Fruit fly (Drosophila melanogaster): ENCODE results near the gene CG11672.

CG11672 gene

dm6 chr3R:8324016-8324415, 33.6 kb upstream of the CG11672 start, which contains the start of gene CG7443:
Gene CG7443, plus strand, starts transcription at chr3R:8324316.
- TF ChIP-seq kay (GFP tag; ENCODE audit: borderline replicate concordance) (no peak), tj (GFP tag; optimal IDR thresholded peaks at IDR 0.05) (no peak), CG7101 (tag; optimal IDR thresholded peaks at IDR 0.05) (no peak), cic (GFP tag; optimal IDR thresholded peaks at IDR 0.05) (no peak), pad (GFP tag; optimal IDR thresholded peaks at IDR 0.05) (no peak), Mnt (GFP tag; optimal IDR thresholded peaks at IDR 0.05) (no peak), CG7045 (GFP tag; optimal IDR thresholded peaks at IDR 0.05) (no peak), CG14711 (tag; optimal IDR thresholded peaks at IDR 0.05) (no peak), toe (GFP tag; optimal IDR thresholded peaks at IDR 0.05) (no peak), CG5204 (GFP tag; optimal IDR thresholded peaks at IDR 0.05) (no peak), bab1 (GFP tag; optimal IDR thresholded peaks at IDR 0.05) (no peak), CG12768 (GFP tag; optimal IDR thresholded peaks at IDR 0.05) (no peak), Crg-1 (GFP tag; optimal IDR thresholded peaks at IDR 0.05) (no peak), CG33017 (tag; optimal IDR thresholded peaks at IDR 0.05) (no peak), CG1620 (GFP tag; optimal IDR thresholded peaks at IDR 0.05) (no peak), Clk (GFP tag; optimal IDR thresholded peaks at IDR 0.05) (no peak), cnc (optimal IDR thresholded peaks at IDR 0.05) (no peak), ovo (GFP tag; optimal IDR thresholded peaks at IDR 0.05) (no peak), Hr96 (GFP tag; optimal IDR thresholded peaks at IDR 0.05) (no peak)

dm6 chr3R:8321447-8321846, 31.1 kb upstream of the CG11672 start, which contains the start of gene Or85a:
Gene Or85a, plus strand, starts transcription at chr3R:8321747.
- TF ChIP-seq CG33017 (tag; optimal IDR thresholded peaks at IDR 0.05) (no peak), pad (GFP tag; optimal IDR thresholded peaks at IDR 0.05) (no peak), Hr96 (GFP tag; optimal IDR thresholded peaks at IDR 0.05) (no peak), toe (GFP tag; optimal IDR thresholded peaks at IDR 0.05) (no peak), tj (GFP tag; optimal IDR thresholded peaks at IDR 0.05) (no peak), CG12768 (GFP tag; optimal IDR thresholded peaks at IDR 0.05) (no peak), bab1 (GFP tag; optimal IDR thresholded peaks at IDR 0.05) (no peak), Mnt (GFP tag; optimal IDR thresholded peaks at IDR 0.05) (no peak), CG11617 (GFP tag; optimal IDR thresholded peaks at IDR 0.05) (no peak), ovo (GFP tag; optimal IDR thresholded peaks at IDR 0.05) (no peak), CG1620 (GFP tag; optimal IDR thresholded peaks at IDR 0.05) (no peak), CG14711 (tag; optimal IDR thresholded peaks at IDR 0.05) (no peak), CG7045 (GFP tag; optimal IDR thresholded peaks at IDR 0.05) (no peak), Clk (GFP tag; optimal IDR thresholded peaks at IDR 0.05) (no peak), CG7101 (tag; optimal IDR thresholded peaks at IDR 0.05) (no peak), Crg-1 (GFP tag; optimal IDR thresholded peaks at IDR 0.05) (no peak)

- TF ChIP-seq toe (GFP tag; optimal IDR thresholded peaks at IDR 0.05) (no peak), CG14711 (tag; optimal IDR thresholded peaks at IDR 0.05) (peak; percentile 29), Hr96 (GFP tag; optimal IDR thresholded peaks at IDR 0.05) (no peak), CG7101 (tag; optimal IDR thresholded peaks at IDR 0.05) (peak; percentile 27), bab1 (GFP tag; optimal IDR thresholded peaks at IDR 0.05) (no peak), CG5204 (GFP tag; optimal IDR thresholded peaks at IDR 0.05) (no peak), Crg-1 (GFP tag; optimal IDR thresholded peaks at IDR 0.05) (no peak), CG7045 (GFP tag; optimal IDR thresholded peaks at IDR 0.05) (peak; percentile 6), ovo (GFP tag; optimal IDR thresholded peaks at IDR 0.05) (no peak), CG33017 (tag; optimal IDR thresholded peaks at IDR 0.05) (peak; percentile 60), cic (GFP tag; optimal IDR thresholded peaks at IDR 0.05) (peak; percentile 37)
Observed at dm6 chr3R:8317709-8318335, 27.4 kb upstream of the CG11672 start.

- TF ChIP-seq ovo (GFP tag; optimal IDR thresholded peaks at IDR 0.05): no peak
- no peak for TF ChIP-seq CG7101 (tag; optimal IDR thresholded peaks at IDR 0.05)
Observed at dm6 chr3R:8317215-8317614, 26.8 kb upstream of the CG11672 start, which contains the start of gene Ctr1B. Gene Ctr1B, plus strand, starts transcription at chr3R:8317612.

dm6 chr3R:8316344-8317105, 26.1 kb upstream of the CG11672 start, which contains the start of gene Coq2:
Gene Coq2, minus strand, starts transcription at chr3R:8316543.
- no peak for TF ChIP-seq CG5204 (GFP tag; optimal IDR thresholded peaks at IDR 0.05)
- TF ChIP-seq CG1620 (GFP tag; optimal IDR thresholded peaks at IDR 0.05): no peak
- TF ChIP-seq CG33017 (tag; optimal IDR thresholded peaks at IDR 0.05): no peak
- no peak for TF ChIP-seq Hr96 (GFP tag; optimal IDR thresholded peaks at IDR 0.05)
- TF ChIP-seq CG7101 (tag; optimal IDR thresholded peaks at IDR 0.05): no peak
- TF ChIP-seq kay (GFP tag; ENCODE audit: borderline replicate concordance): no peak
- no peak for TF ChIP-seq cic (GFP tag; optimal IDR thresholded peaks at IDR 0.05)
- no peak for TF ChIP-seq Clk (GFP tag; optimal IDR thresholded peaks at IDR 0.05)
- TF ChIP-seq Mnt (GFP tag; optimal IDR thresholded peaks at IDR 0.05): no peak
- TF ChIP-seq CG7045 (GFP tag; optimal IDR thresholded peaks at IDR 0.05): no peak
- TF ChIP-seq Crg-1 (GFP tag; optimal IDR thresholded peaks at IDR 0.05): no peak
- TF ChIP-seq pad (GFP tag; optimal IDR thresholded peaks at IDR 0.05): peak; percentile 99
- no peak for TF ChIP-seq CG12768 (GFP tag; optimal IDR thresholded peaks at IDR 0.05)
- TF ChIP-seq toe (GFP tag; optimal IDR thresholded peaks at IDR 0.05): no peak
- TF ChIP-seq cnc (optimal IDR thresholded peaks at IDR 0.05): no peak
- TF ChIP-seq tj (GFP tag; optimal IDR thresholded peaks at IDR 0.05): peak; percentile 21
- peak; percentile 28 for TF ChIP-seq ovo (GFP tag; optimal IDR thresholded peaks at IDR 0.05)
- peak; percentile 61 for TF ChIP-seq bab1 (GFP tag; optimal IDR thresholded peaks at IDR 0.05)
- no peak for TF ChIP-seq CG14711 (tag; optimal IDR thresholded peaks at IDR 0.05)
- TF ChIP-seq CG11617 (GFP tag; optimal IDR thresholded peaks at IDR 0.05): no peak

- TF ChIP-seq Mnt (GFP tag; optimal IDR thresholded peaks at IDR 0.05) (peak; percentile 17), kay (GFP tag; ENCODE audit: borderline replicate concordance) (no peak), bab1 (GFP tag; optimal IDR thresholded peaks at IDR 0.05) (peak; percentile 57), Crg-1 (GFP tag; optimal IDR thresholded peaks at IDR 0.05) (no peak), CG14711 (tag; optimal IDR thresholded peaks at IDR 0.05) (peak; percentile 72), tj (GFP tag; optimal IDR thresholded peaks at IDR 0.05) (no peak), ovo (GFP tag; optimal IDR thresholded peaks at IDR 0.05) (no peak)
Observed at dm6 chr3R:8313038-8313437, 22.7 kb upstream of the CG11672 start, which contains the start of gene CG7483. Gene CG7483, plus strand, starts transcription at chr3R:8313208.

All from whole organism, adult.